Worm (Caenorhabditis elegans): Measurements from ENCODE around the gene T03G6.3.

ce11 chrX:2592670-2593280, 22.8 kb downstream of the T03G6.3 start:
- TF ChIP-seq ztf-11 (tag; optimal IDR thresholded peaks at IDR 0.05), result no peak
- TF ChIP-seq snpc-4 (tag; optimal IDR thresholded peaks at IDR 0.05), result no peak
- TF ChIP-seq F13H6.1 (tag; optimal IDR thresholded peaks at IDR 0.05), result no peak
- no peak for TF ChIP-seq unc-39 (tag; optimal IDR thresholded peaks at IDR 0.05)
- no peak for TF ChIP-seq nhr-25 (tag; optimal IDR thresholded peaks at IDR 0.05)
- no peak for TF ChIP-seq fos-1 (tag; optimal IDR thresholded peaks at IDR 0.05)

Data from whole organism, L2 larva.